Worm (Caenorhabditis elegans) whole organism, young adult: ENCODE data around the gene str-196.

Experiments used
- Y56A3A.18 ChIP-seq: fragments of 200-800 bp; sonication (Bioruptor generic); IDR thresholded peaks from 2 replicates; pipeline ENCODE4 v1.3.6; 2022; ENCODE audit warnings: missing genetic modification reagents, missing genetic modification characterization, missing compliant biosample characterization
- ZK185.1 ChIP-seq: sonication (generic microtip); optimal IDR thresholded peaks from 2 replicates; lab custom pipeline; 2016; ENCODE audit warnings: mild to moderate bottlenecking, missing genetic modification characterization, missing compliant biosample characterization; ENCODE audit not compliant: poor library complexity, severe bottlenecking
- ama-1 ChIP-seq, 3 experiments: fragments of 150-350 bp in 1 of 3; sonication (generic microtip) in 2 of 3; optimal IDR thresholded peaks; 2 replicates each; lab custom pipeline; 2014 to 2018; ENCODE audit warnings: missing biosample characterization in 2 of 3, missing genetic modification characterization in 2 of 3, missing genetic modification reagents in 2 of 3
- ceh-91 ChIP-seq: fragments of 200-800 bp; sonication (Bioruptor generic); IDR thresholded peaks from 2 replicates; pipeline ENCODE4 v1.3.6; 2022; ENCODE audit warnings: missing genetic modification reagents, missing genetic modification characterization, missing compliant biosample characterization
- rcor-1 ChIP-seq: fragments of 200-800 bp; sonication (Bioruptor generic); IDR thresholded peaks from 2 replicates; pipeline ENCODE4 v1.3.6; 2022; ENCODE audit warnings: missing genetic modification reagents, missing genetic modification characterization, missing compliant biosample characterization
- rec-8 ChIP-seq, 2 experiments: sonication (generic microtip); optimal IDR thresholded peaks; 2 replicates each; lab custom pipeline; 2016; ENCODE audit warnings: mild to moderate bottlenecking in 2 of 2, missing genetic modification characterization in 2 of 2, missing genetic modification reagents in 2 of 2, missing genotype in 2 of 2, missing biosample characterization in 1 of 2, missing compliant biosample characterization in 1 of 2, moderate library complexity in 1 of 2
- unc-130 ChIP-seq: sonication (generic microtip); optimal IDR thresholded peaks from 2 replicates; lab custom pipeline; 2016; ENCODE audit warnings: missing genetic modification reagents, missing genetic modification characterization, missing compliant biosample characterization
- unc-62 ChIP-seq: fragments of 150-350 bp; optimal IDR thresholded peaks from 2 replicates; lab custom pipeline; 2014; ENCODE audit warnings: missing biosample characterization, missing genetic modification reagents, missing genetic modification characterization

DNA sequence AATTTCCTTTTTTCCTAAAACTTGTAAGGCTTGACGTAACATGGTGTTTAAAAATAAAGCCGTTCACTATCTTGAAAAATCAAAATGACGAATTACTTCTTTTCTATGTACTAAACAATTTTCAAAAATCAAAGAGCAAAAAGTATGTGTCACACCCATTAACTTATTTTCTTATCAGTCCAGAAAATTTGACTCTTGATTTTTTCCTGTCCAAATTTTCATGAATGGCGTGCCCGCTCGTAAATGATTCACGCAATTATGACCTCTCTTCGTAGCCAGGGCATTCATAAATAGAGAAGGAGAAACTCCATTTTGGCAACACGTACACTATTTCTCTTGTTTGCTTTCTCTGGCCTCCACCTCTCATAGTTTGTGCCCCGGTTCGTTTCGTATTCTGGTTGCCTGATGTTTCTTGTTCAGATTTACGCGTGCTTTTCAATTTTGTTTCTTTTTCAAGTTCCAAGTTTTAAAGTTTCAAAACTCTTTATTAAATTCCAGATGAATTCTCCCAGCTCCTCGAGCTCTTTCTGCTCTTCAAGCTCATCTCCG lies 13.8 kb upstream of the str-196 start, which contains the start of gene nhr-55:
- TF ChIP-seq ama-1 (optimal IDR thresholded peaks at IDR 0.05; lab: Kevin White, UChicago) = no peak
- no peak for TF ChIP-seq ama-1 (GFP tag; optimal IDR thresholded peaks at IDR 0.05; lab: Kevin White, UChicago)
- no peak for TF ChIP-seq unc-62 (GFP tag; lab: Kevin White, UChicago)
- no peak for TF ChIP-seq ZK185.1 (tag; lab: Kevin White, UChicago)
- TF ChIP-seq Y56A3A.18 = no peak
- no peak for TF ChIP-seq ceh-91 (GFP tag; lab: Robert Waterston, UW)
- TF ChIP-seq rec-8 (tag; optimal IDR thresholded peaks at IDR 0.05; lab: Kevin White, UChicago) = no peak
- no peak for TF ChIP-seq unc-130 (GFP tag; lab: Kevin White, UChicago)
- TF ChIP-seq rcor-1 (GFP tag; lab: Robert Waterston, UW) = no peak
